Fruit fly (Drosophila melanogaster) whole organism, larva: Measurements from ENCODE around the gene Gyc88E.

Experiments used
- noc ChIP-seq: fragments of 200-800 bp; sonication (Bioruptor generic); optimal IDR thresholded peaks from 3 replicates; lab custom pipeline; 2019; ENCODE audit warnings: missing biosample characterization, mild to moderate bottlenecking, missing genetic modification characterization, moderate library complexity

Gyc88E gene

DNA sequence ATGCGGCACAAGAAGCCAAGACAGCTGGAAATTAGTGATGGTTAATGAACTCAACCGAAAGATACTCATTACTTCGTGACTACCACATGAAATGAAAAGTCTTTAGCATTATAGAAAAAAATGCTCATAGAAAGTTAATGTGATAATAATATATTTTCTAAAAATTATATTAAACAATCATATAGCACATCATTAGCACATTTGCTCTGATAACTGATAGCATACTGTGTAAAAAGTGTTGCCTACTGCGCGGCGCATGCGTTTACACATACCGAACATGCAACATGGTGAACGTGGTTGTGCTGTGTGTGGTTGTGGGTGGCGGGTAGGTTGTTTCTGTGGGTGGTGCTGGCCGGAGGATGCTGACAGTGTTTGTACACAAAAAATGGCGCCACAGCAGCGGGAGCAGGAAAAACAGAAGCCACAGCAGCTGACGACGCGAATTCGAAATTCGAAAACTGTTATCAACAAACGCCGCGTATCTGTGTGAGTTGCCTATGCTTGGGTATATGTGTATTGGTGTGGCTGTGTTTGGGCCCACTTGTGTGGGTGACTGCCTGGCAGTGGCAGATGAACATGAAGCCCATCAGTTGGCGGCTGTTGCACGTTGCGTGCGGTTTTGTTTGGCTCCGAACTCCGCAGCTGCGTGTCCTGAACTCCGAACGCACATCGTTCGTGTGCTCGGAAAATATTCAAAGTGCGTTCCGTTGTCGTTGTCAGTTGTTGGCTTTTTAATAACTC, at the start of gene Gyc88E:
Gene Gyc88E, plus strand, starts transcription at position 604 of the 741 bp plus-strand sequence.
- TF ChIP-seq noc (tag; lab: Kevin White, UChicago) = no peak

DNA sequence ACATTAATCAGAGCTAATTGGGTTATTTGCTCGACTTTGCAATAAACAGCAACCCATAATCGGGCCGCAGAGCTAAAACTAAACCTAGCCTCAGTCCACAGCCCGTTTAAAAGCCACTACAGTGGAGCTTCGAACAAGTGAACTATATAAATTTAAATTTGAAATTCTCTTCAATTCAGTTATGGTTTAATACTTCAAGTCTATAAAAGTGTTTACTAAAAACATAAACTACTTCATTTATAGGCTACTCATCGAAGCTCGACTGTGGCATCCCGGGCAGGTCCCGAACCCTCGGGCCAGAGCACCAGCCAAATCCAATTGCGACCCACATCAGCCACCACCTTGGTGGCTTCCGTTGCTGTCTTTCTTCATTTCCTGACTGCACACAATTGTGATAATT, 40.0 kb upstream of the Gyc88E start:
- TF ChIP-seq noc (tag; lab: Kevin White, UChicago) = no peak

DNA sequence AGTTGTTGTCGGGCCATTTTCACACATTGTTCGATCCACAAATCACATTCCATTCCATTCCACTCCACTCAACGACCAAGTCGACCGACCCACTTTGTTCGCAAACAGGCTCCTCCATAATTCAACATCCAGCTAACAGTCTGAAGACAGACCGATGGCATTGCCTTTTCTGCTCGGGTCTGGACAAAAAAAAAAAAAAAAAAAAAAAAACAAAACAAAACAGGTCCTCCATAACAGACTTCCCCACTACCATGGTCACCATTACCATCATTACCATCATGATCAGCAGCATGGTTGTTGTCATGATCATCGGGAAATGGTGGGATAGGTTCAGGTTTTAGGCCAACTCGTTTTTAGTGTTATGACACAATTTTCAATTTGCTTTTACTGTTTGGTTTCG, 37.9 kb upstream of the Gyc88E start:
- TF ChIP-seq noc (tag; lab: Kevin White, UChicago) = no peak

DNA sequence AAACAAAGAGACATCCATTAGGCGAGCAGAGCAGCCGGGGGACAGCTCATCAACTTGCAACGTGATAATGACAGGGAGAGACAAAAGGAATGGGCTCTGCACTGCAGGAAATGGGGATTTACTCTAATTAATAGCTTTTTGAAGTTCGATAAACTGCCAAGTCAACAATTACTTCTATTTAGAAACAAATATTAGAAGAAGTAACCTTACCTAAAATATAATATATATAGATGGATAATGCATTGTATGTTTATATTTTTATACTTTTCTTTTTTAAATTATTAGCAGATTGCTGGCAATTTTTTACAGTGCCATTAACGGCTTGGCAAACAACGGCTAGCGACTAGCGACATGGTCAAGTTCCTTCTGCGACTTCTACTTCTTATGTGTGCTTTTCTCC, 36.6 kb upstream of the Gyc88E start:
- no peak for TF ChIP-seq noc (tag; lab: Kevin White, UChicago)

DNA sequence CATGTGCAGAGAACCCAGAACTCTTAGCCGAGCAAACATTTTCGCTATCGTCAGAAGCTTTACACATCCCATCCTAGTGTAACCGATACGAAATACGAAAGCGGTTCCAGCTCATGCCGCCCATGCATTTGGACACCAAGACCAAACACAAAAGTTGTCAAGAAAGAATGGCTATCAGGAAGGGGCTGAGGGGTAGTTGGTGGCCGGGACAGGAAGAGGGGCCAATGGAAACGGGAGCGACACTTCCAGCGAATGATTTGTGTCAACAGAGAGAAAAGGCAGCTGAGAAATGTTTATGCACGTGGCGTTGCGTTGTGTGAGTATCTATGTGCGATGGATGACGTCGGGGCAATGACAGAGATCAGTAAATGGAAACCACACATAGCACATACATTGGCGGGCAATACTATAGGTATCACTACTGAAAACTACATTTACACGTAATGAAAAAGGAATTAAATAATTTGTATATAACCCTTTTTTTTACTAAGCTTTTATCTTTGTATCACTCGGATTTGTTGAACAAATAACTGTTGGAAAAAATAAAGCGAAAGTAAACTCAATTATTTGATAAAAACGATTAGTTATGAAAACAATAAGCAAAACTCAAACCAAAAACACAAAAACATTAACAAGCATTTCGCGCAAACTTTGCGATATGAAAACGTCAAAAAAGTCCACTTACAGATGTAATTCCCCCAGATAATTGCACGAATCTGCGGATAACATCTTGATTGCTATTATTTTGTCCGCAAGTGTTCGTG, 35.5 kb upstream of the Gyc88E start:
- no peak for TF ChIP-seq noc (tag; lab: Kevin White, UChicago)

DNA sequence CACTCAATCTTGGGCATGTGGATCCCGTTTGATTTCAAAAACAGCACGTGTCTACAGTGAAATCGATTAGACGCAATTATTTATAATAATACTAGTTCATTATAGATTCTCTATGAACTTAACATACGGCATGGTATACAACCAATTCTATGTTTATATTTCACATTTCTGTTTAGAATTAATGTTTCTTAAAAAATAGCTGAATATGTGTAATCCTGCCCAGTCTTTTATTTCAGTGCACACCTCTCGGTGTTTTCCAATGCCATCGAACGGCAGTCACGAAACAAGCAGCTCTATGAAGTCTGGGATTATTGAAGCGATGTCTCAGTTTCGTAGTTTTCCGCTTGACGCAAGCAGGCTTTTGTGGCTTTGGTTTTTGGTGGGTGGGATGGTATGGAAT, 32.4 kb upstream of the Gyc88E start:
- TF ChIP-seq noc (tag; lab: Kevin White, UChicago) = no peak

DNA sequence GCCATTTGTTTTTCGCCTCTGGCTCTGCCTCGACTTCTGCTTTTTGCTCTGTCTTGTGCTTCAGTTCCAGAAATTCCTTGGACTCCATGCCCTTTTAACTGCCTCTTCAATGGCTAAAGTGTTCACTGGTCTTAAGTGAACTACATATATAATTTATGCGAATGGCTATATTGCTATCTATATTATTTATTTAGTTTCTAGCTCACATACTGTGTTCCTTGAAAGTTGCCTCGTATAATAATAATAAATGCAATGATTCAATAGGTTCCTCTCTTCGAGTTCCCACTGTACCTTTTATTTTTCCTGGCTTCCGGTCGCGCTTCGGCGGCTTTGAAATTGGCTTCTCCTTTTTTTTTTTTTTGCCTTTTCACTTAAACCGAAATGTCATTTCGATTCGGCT, 30.4 kb upstream of the Gyc88E start:
- no peak for TF ChIP-seq noc (tag; lab: Kevin White, UChicago)

DNA sequence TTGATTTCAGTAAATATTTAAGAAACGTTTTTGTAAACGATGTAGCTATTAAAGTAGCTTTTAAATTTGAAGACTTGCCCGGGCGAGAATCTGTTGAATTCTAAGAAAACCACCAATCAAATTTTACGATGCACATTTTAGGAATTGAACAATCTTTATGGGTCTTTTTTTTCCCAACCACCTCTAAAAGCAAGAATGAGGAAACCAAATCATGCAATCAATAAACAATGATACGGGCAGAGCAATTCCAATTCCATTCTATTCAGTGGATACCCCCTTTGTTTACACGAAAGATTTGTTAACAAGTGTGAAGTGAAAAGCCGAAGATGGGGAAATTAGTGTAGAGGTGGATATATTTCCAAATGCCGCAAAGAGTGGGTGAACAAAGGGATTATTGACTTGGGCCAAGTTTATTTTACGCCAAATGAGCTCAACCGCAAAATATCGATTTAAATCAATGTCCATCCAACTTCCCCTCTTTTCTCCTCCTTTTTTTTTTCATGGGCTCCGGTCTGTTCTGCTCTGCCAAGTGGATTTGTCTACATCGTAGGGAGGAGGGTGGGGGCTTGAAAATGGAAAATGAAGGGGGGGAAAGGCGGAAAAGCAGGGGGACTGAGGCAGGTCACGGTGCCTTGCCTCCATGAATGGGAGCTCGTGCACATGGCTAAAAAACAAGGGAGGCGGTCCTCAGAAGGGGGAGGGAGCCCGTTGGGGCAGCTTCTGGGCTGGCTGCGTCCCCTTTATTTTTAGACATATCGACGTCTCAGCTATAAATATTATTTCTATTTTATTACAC, 28.4 kb upstream of the Gyc88E start:
- TF ChIP-seq noc (tag; lab: Kevin White, UChicago) = no peak

DNA sequence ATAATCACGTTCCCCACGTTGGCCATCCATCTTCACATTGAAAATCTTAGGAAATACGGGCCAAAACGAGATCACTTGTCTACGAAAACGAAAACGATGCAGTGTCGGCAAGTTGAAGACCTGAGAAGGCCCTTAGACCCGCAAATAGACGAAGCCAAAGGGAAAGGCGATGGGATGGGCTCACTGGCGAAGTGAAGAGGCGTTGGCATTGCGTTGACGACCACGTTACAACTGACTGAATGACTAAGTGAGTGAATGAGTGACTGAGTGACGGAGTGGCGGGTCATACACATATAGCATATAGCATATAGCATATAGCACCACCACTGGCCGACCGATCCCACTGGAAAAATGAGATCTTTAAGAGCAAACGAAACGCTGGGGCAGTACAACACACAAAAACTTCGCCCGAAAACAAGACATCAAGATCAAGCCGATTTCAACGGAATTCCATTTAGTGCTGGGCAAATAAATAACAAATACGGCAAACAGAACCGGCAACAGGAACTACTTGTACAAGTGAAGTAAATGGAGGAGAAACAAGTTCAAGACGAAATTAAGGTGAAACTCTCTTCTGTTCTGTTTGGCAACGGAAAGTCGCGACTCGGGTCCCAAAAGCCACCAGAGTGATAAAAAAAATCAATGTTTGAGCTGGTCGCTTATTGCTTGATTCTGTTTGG, 27.0 kb upstream of the Gyc88E start:
- TF ChIP-seq noc (tag; lab: Kevin White, UChicago) = no peak

DNA sequence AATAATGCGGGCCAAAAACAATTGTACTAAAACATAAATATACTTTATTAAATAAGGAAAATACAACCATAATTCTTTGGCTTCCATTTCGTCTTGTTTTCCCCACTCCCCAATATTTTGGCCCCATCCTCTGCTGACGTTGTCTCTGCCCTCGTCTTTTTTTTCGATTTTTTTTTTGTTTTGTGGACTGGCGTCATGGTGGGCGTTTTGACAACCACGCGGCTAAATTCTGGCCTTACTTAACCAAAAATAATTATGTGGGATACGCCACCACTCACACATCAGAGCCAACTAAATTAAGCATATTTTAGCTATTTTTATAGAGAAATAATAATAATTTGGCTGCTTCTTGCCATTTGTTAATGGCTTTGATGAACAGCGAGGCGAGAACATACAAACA, 25.6 kb upstream of the Gyc88E start:
- no peak for TF ChIP-seq noc (tag; lab: Kevin White, UChicago)

DNA sequence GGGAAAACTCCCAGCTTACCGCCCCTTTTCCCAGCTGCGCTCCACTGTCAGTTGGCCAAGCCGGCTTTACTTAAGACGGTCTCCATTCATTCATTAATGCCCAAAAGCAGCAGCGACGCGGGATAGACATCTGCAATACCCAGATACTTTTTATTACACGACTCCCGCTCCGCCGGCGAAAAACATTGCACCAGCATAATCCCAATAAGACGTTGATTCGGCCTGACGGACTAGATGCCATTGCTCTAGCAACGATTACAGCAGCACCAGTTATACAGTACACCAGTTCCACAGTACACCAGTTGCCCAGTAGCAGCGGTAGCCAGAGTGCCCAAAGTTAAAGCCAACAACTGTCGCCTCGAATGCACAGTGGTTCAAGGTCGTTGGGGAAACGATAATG, 24.4 kb upstream of the Gyc88E start:
- no peak for TF ChIP-seq noc (tag; lab: Kevin White, UChicago)

DNA sequence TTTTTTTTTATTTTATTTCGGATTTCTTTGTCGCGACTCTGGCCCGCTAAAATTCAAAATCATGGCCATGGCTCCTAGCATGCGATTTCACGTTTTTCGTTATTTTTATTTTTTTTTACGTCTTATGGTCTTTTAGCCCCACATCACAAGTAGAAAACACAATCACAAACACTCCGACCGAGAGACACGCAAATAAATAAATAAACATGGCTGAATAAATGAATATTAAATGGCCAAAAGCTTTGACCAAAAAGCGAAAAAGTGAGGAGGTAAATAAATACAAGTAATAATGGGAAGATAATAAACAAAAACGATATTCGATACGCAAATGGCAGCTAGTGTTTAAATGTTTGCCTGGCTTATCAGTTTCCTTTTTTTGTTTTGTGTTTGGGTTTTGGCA, 22.1 kb upstream of the Gyc88E start:
- TF ChIP-seq noc (tag; lab: Kevin White, UChicago) = peak; percentile 25

DNA sequence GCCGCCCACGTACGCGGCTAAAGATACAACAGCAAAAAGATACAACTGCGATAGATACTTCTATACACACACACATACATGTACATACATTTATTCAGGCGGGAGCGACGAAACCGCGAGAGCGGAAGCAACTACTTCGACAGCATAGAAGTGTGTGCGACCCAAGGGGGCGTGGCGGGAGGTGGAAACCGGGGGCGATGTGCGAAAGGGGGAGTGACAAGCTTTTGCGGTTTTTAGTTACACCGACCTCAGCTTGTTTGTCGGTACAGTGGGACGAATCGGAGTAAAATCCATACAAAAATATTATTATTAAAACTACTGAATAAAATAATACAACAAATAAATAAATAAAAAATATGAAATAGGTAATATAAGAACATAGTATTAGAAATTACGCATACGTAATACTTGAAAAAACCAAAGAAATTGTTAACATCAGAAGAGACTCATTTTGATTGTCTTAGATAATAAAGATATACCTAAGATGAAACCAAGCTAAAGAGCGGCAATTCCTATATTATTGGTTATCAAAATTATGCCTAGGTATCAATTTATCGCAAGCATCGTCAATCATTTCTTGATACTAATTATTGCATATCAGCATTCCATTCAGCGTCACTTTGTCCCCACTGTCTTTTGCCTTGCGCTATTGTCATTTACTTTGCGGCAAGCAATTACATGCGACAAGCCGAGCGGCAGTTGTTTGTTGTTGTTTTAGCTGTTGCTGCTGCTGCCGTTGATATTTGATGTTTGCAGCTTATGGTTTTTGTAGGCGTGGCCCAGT, 21.3 kb upstream of the Gyc88E start:
- no peak for TF ChIP-seq noc (tag; lab: Kevin White, UChicago)

DNA sequence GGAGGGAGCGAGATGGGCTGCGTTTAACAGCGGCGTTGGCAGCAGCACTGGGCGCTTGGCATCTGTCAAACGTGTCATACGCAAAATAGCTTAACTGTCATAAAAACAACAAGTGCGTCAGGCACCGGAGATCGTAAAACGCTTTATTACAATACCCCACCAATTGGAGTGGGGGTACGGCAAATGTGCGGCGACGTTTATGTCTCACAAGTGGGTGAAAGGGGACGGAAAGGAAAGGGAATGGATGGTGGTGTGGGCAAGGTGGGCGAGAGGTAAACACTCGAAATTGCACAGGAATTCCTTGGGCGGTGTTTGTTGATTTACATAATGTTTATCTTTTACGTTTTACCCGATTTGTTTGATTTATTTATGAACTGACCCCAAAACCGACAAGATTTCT, 20.2 kb upstream of the Gyc88E start:
- TF ChIP-seq noc (tag; lab: Kevin White, UChicago) = no peak

DNA sequence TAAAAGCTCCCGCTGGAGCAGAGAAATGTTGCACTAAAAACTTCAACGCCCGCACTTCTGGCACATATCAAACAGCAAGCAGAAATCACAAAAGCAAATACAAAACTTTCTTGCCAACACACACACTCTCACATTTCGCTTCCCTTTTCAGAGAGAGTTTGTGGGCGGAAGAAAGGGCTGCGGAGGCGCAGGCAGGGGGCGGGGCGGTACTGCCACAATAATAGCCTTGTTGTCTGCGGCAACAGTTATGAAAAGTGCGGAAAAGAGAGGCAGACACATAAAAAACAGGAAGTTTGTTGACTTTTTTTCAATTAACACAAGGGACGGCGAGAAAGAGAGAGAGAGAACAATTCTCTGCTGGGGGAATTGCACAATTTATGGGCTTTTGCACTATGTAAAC, 19.3 kb upstream of the Gyc88E start:
- no peak for TF ChIP-seq noc (tag; lab: Kevin White, UChicago)
